Fruit fly (Drosophila melanogaster) whole organism, prepupa: ENCODE results near the gene ftz.

Source experiments
- CG6276 ChIP-seq: fragments of 200-800 bp; sonication (Bioruptor generic); optimal IDR thresholded peaks from 2 replicates; lab custom pipeline; 2017; ENCODE audit warnings: missing biosample characterization, mild to moderate bottlenecking, missing genetic modification characterization
- OdsH ChIP-seq: fragments of 200-800 bp; sonication (Bioruptor generic); optimal IDR thresholded peaks from 3 replicates; lab custom pipeline; 2016; ENCODE audit warnings: missing biosample characterization, missing genetic modification characterization
- pdm3 ChIP-seq: fragments of 200-800 bp; sonication (Bioruptor generic); optimal IDR thresholded peaks from 3 replicates; lab custom pipeline; 2016; ENCODE audit warnings: missing biosample characterization, missing genetic modification characterization

dm6 chr3R:6868212-6868611 lies 4.1 kb downstream of the ftz start:
- TF ChIP-seq CG6276 (GFP tag; lab: Kevin White, UChicago) (no peak), pdm3 (GFP tag; lab: Kevin White, UChicago) (no peak), OdsH (GFP tag; lab: Kevin White, UChicago) (no peak)
